Worm (Caenorhabditis elegans) whole organism, young adult: ENCODE measurements around the gene srh-257.
A peak's percentile ranks its signal among the peaks of the same experiment; 100 is the strongest.

Source experiments
- B0035.1 ChIP-seq: sonication (generic microtip); optimal IDR thresholded peaks from 2 replicates; lab custom pipeline; 2016; ENCODE audit warnings: missing genetic modification characterization, mild to moderate bottlenecking, missing compliant biosample characterization, missing genotype, missing genetic modification reagents
- B0261.1 ChIP-seq: sonication (generic microtip); optimal IDR thresholded peaks from 2 replicates; lab custom pipeline; 2016; ENCODE audit warnings: mild to moderate bottlenecking, missing genetic modification characterization, moderate library complexity, missing compliant biosample characterization
- C06A6.2 ChIP-seq: fragments of 200-800 bp; sonication (Bioruptor generic); conservative IDR thresholded peaks from 2 replicates; pipeline ENCODE4 v1.3.6; 2022; ENCODE audit warnings: missing genetic modification characterization, missing compliant biosample characterization
- C17E4.6 ChIP-seq: fragments of 200-800 bp; sonication (Bioruptor generic); IDR thresholded peaks from 2 replicates; pipeline ENCODE4 v1.3.6; 2022; ENCODE audit warnings: missing genetic modification reagents, missing genetic modification characterization, missing compliant biosample characterization
- D2030.7 ChIP-seq: fragments of 200-800 bp; sonication (Bioruptor generic); IDR thresholded peaks from 2 replicates; pipeline ENCODE4 v1.3.6; 2022; ENCODE audit warnings: missing genetic modification reagents, missing genetic modification characterization, missing compliant biosample characterization
- F10E7.11 ChIP-seq: sonication (generic microtip); optimal IDR thresholded peaks from 2 replicates; lab custom pipeline; 2017; ENCODE audit warnings: mild to moderate bottlenecking, missing genetic modification characterization, moderate library complexity, missing compliant biosample characterization
- F33H1.4 ChIP-seq: fragments of 200-800 bp; sonication (Bioruptor generic); IDR thresholded peaks from 2 replicates; pipeline ENCODE4 v1.3.6; 2022; ENCODE audit warnings: missing genetic modification reagents, missing genetic modification characterization, missing compliant biosample characterization
- F49E8.2 ChIP-seq: sonication (generic microtip); optimal IDR thresholded peaks from 3 replicates; lab custom pipeline; 2017; ENCODE audit warnings: missing genetic modification characterization, mild to moderate bottlenecking, missing compliant biosample characterization, antibody characterized with exemption, moderate library complexity; ENCODE audit not compliant: insufficient read depth
- T07F8.4 ChIP-seq: sonication (generic microtip); optimal IDR thresholded peaks from 2 replicates; lab custom pipeline; 2016; ENCODE audit warnings: mild to moderate bottlenecking, missing genetic modification characterization, moderate library complexity, missing compliant biosample characterization
- T26A5.8 ChIP-seq: sonication (generic microtip); optimal IDR thresholded peaks from 2 replicates; lab custom pipeline; 2016; ENCODE audit warnings: missing genetic modification characterization, missing compliant biosample characterization
- Y53G8AR.9 ChIP-seq: fragments of 200-800 bp; sonication (Bioruptor generic); conservative IDR thresholded peaks from 2 replicates; pipeline ENCODE4 v1.3.6; 2022; ENCODE audit warnings: missing genetic modification reagents, missing genetic modification characterization, missing compliant biosample characterization
- Y95B8A.8 ChIP-seq: fragments of 200-800 bp; sonication (Bioruptor generic); IDR thresholded peaks from 2 replicates; pipeline ENCODE4 v1.3.6; 2022; ENCODE audit warnings: missing genetic modification reagents, missing genetic modification characterization, missing compliant biosample characterization
- ama-1 ChIP-seq, 3 experiments: fragments of 150-350 bp in 1 of 3; sonication (generic microtip) in 2 of 3; optimal IDR thresholded peaks; 2 replicates each; lab custom pipeline; 2014 to 2018; ENCODE audit warnings: missing biosample characterization in 2 of 3, missing genetic modification characterization in 2 of 3, missing genetic modification reagents in 2 of 3
- atf-7 ChIP-seq: sonication (generic microtip); optimal IDR thresholded peaks from 2 replicates; lab custom pipeline; 2017; ENCODE audit warnings: mild to moderate bottlenecking, missing genetic modification characterization, missing compliant biosample characterization
- ccch-3 ChIP-seq: fragments of 200-800 bp; sonication (Bioruptor generic); optimal IDR thresholded peaks from 2 replicates; lab custom pipeline; 2018; ENCODE audit warnings: mild to moderate bottlenecking, missing genetic modification characterization, missing compliant biosample characterization
- ceh-27 ChIP-seq: fragments of 200-800 bp; sonication (Bioruptor generic); optimal IDR thresholded peaks from 2 replicates; lab custom pipeline; 2018; ENCODE audit warnings: mild to moderate bottlenecking, missing genetic modification characterization, moderate library complexity, missing compliant biosample characterization
- ceh-40 ChIP-seq: fragments of 200-800 bp; sonication (Bioruptor generic); IDR thresholded peaks from 2 replicates; pipeline ENCODE4 v1.3.6; 2022; ENCODE audit warnings: missing genetic modification characterization, missing compliant biosample characterization
- ceh-91 ChIP-seq: fragments of 200-800 bp; sonication (Bioruptor generic); IDR thresholded peaks from 2 replicates; pipeline ENCODE4 v1.3.6; 2022; ENCODE audit warnings: missing genetic modification reagents, missing genetic modification characterization, missing compliant biosample characterization
- dox-1 ChIP-seq: fragments of 200-800 bp; sonication (Bioruptor generic); IDR thresholded peaks from 2 replicates; pipeline ENCODE4 v1.3.6; 2022; ENCODE audit warnings: missing genetic modification reagents, missing genetic modification characterization, missing compliant biosample characterization
- dpff-1 ChIP-seq: sonication (generic microtip); optimal IDR thresholded peaks from 2 replicates; lab custom pipeline; 2017; ENCODE audit warnings: mild to moderate bottlenecking, missing genetic modification characterization, missing compliant biosample characterization
- dpl-1 ChIP-seq: fragments of 150-350 bp; optimal IDR thresholded peaks from 2 replicates; lab custom pipeline; 2014; ENCODE audit warnings: missing biosample characterization, missing genetic modification reagents, missing genetic modification characterization
- hmg-1.2 ChIP-seq: fragments of 200-800 bp; sonication (Bioruptor generic); IDR thresholded peaks from 2 replicates; pipeline ENCODE4 v1.3.6; 2022; ENCODE audit warnings: missing genetic modification reagents, missing genetic modification characterization, missing compliant biosample characterization
- hmg-20 ChIP-seq: fragments of 200-800 bp; sonication (Bioruptor generic); IDR thresholded peaks from 2 replicates; pipeline ENCODE4 v1.3.6; 2022; ENCODE audit warnings: missing genetic modification reagents, missing genetic modification characterization, missing compliant biosample characterization
- hsf-1 ChIP-seq: fragments of 200-800 bp; sonication (Bioruptor generic); IDR thresholded peaks from 2 replicates; pipeline ENCODE4 v1.3.6; 2022; ENCODE audit warnings: missing genetic modification reagents, missing genetic modification characterization, missing compliant biosample characterization
- lin-35 ChIP-seq, 3 experiments: fragments of 150-350 bp in 2 of 3; sonication (generic microtip) in 1 of 3; optimal IDR thresholded peaks; 2 replicates each; lab custom pipeline; 2014 to 2018; ENCODE audit warnings: missing biosample characterization in 3 of 3, missing genetic modification characterization in 3 of 3, missing genetic modification reagents in 3 of 3
- lsl-1 ChIP-seq: fragments of 200-800 bp; sonication (Bioruptor generic); optimal IDR thresholded peaks from 2 replicates; lab custom pipeline; 2018; ENCODE audit warnings: mild to moderate bottlenecking, missing genetic modification characterization, moderate library complexity, missing compliant biosample characterization
- lsy-27 ChIP-seq: sonication (generic microtip); optimal IDR thresholded peaks from 2 replicates; lab custom pipeline; 2017; ENCODE audit warnings: missing genetic modification characterization, mild to moderate bottlenecking, missing compliant biosample characterization, antibody characterized with exemption, missing genotype, borderline replicate concordance; ENCODE audit not compliant: insufficient read depth
- madf-10 ChIP-seq: sonication (generic microtip); optimal IDR thresholded peaks from 2 replicates; lab custom pipeline; 2016; ENCODE audit warnings: mild to moderate bottlenecking, missing genetic modification characterization, missing compliant biosample characterization
- madf-6 ChIP-seq: fragments of 200-800 bp; sonication (Bioruptor generic); IDR thresholded peaks from 2 replicates; pipeline ENCODE4 v1.3.6; 2022; ENCODE audit warnings: missing genetic modification reagents, missing genetic modification characterization, missing compliant biosample characterization
- madf-8 ChIP-seq: fragments of 200-800 bp; sonication (Bioruptor generic); conservative IDR thresholded peaks from 2 replicates; pipeline ENCODE4 v1.3.6; 2022; ENCODE audit warnings: missing genetic modification reagents, missing genetic modification characterization, missing compliant biosample characterization
- mcd-1 ChIP-seq: fragments of 200-800 bp; sonication (Bioruptor generic); IDR thresholded peaks from 2 replicates; pipeline ENCODE4 v1.3.6; 2022; ENCODE audit warnings: missing genetic modification reagents, missing genetic modification characterization, missing compliant biosample characterization
- mxl-1 ChIP-seq: sonication (generic microtip); optimal IDR thresholded peaks from 2 replicates; lab custom pipeline; 2016; ENCODE audit warnings: missing genetic modification characterization, missing compliant biosample characterization
- nhr-120 ChIP-seq: fragments of 200-800 bp; sonication (Bioruptor generic); IDR thresholded peaks from 2 replicates; pipeline ENCODE4 v1.3.6; 2022; ENCODE audit warnings: missing genetic modification characterization, missing compliant biosample characterization
- nhr-27 ChIP-seq: fragments of 200-800 bp; sonication (Bioruptor generic); optimal IDR thresholded peaks from 2 replicates; lab custom pipeline; 2018; ENCODE audit warnings: mild to moderate bottlenecking, missing genetic modification characterization, moderate library complexity, missing compliant biosample characterization
- nhr-80 ChIP-seq: sonication (generic microtip); optimal IDR thresholded peaks from 2 replicates; lab custom pipeline; 2016; ENCODE audit warnings: missing genetic modification characterization, missing compliant biosample characterization
- rcor-1 ChIP-seq: fragments of 200-800 bp; sonication (Bioruptor generic); IDR thresholded peaks from 2 replicates; pipeline ENCODE4 v1.3.6; 2022; ENCODE audit warnings: missing genetic modification reagents, missing genetic modification characterization, missing compliant biosample characterization
- rec-8 ChIP-seq, 2 experiments: sonication (generic microtip); optimal IDR thresholded peaks; 2 replicates each; lab custom pipeline; 2016; ENCODE audit warnings: mild to moderate bottlenecking in 2 of 2, missing genetic modification characterization in 2 of 2, missing genetic modification reagents in 2 of 2, missing genotype in 2 of 2, missing biosample characterization in 1 of 2, missing compliant biosample characterization in 1 of 2, moderate library complexity in 1 of 2
- sea-2 ChIP-seq: fragments of 200-800 bp; sonication (Bioruptor generic); IDR thresholded peaks from 2 replicates; pipeline ENCODE4 v1.3.6; 2022; ENCODE audit warnings: missing genetic modification characterization, missing compliant biosample characterization
- snpc-3.4 ChIP-seq: sonication (generic microtip); optimal IDR thresholded peaks from 2 replicates; lab custom pipeline; 2017; ENCODE audit warnings: missing genetic modification characterization, mild to moderate bottlenecking, missing compliant biosample characterization, antibody characterized with exemption, moderate library complexity, missing genotype, missing genetic modification reagents
- snpc-4 ChIP-seq, 5 experiments: fragments of 150-350 bp in 1 of 5; sonication (generic microtip) in 4 of 5; optimal IDR thresholded peaks; 2 replicates each; lab custom pipeline; 2014 to 2018; ENCODE audit warnings: missing genetic modification characterization in 5 of 5, missing biosample characterization in 3 of 5, antibody characterized with exemption in 2 of 5, mild to moderate bottlenecking in 2 of 5, missing compliant biosample characterization in 2 of 5, missing genotype in 2 of 5, moderate library complexity in 2 of 5, missing genetic modification reagents in 1 of 5
- somi-1 ChIP-seq: fragments of 200-800 bp; sonication (Bioruptor generic); optimal IDR thresholded peaks from 2 replicates; lab custom pipeline; 2018; ENCODE audit warnings: mild to moderate bottlenecking, missing genetic modification characterization, missing compliant biosample characterization
- tbx-9 ChIP-seq: sonication (generic microtip); optimal IDR thresholded peaks from 2 replicates; lab custom pipeline; 2016; ENCODE audit warnings: borderline replicate concordance, missing genetic modification characterization, inconsistent platforms, missing compliant biosample characterization
- unc-130 ChIP-seq: sonication (generic microtip); optimal IDR thresholded peaks from 2 replicates; lab custom pipeline; 2016; ENCODE audit warnings: missing genetic modification reagents, missing genetic modification characterization, missing compliant biosample characterization
- ztf-22 ChIP-seq: fragments of 200-800 bp; sonication (Bioruptor generic); optimal IDR thresholded peaks from 2 replicates; lab custom pipeline; 2018; ENCODE audit warnings: mild to moderate bottlenecking, missing genetic modification characterization, moderate library complexity, missing compliant biosample characterization
- ztf-26 ChIP-seq: sonication (generic microtip); optimal IDR thresholded peaks from 2 replicates; lab custom pipeline; 2017; ENCODE audit warnings: missing genetic modification characterization, missing compliant biosample characterization
- ztf-6 ChIP-seq: fragments of 200-800 bp; sonication (Bioruptor generic); IDR thresholded peaks from 2 replicates; pipeline ENCODE4 v1.3.6; 2022; ENCODE audit warnings: missing genetic modification reagents, missing genetic modification characterization, missing compliant biosample characterization

The srh-257 gene

DNA sequence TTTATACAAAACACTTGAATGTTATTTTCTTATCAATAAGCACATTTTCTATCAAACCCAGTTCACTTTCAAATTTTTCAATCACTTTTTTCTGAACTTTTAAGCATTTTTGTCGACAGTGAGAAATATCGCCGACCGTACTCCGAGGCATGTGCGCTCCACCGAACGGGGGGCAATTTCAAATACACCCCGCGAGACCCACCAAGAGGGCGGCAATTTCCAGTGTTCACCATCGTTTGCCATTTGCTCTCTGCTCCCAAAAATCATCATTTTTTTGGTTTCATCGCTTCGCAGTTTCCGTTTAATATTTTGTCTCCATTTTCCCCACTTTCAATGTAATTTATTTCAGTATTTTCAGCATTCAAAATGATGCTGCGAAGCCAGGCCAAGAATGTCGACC, 11.7 kb upstream of the srh-257 start, which contains the start of gene cyb-3 (continued):
- no peak for TF ChIP-seq nhr-27 (tag; lab: Kevin White, UChicago)
- TF ChIP-seq madf-8 (GFP tag; lab: Robert Waterston, UW): peak; percentile 92
- TF ChIP-seq atf-7: no peak
- no peak for TF ChIP-seq somi-1 (GFP tag; lab: Kevin White, UChicago)
- TF ChIP-seq hsf-1 (GFP tag; lab: Robert Waterston, UW): peak; percentile 86
- peak; percentile 36 for TF ChIP-seq unc-130 (GFP tag; lab: Kevin White, UChicago)
- peak; percentile 60; the same call in 1 of the 2 replicates for TF ChIP-seq dox-1 (GFP tag; lab: Robert Waterston, UW)
- peak; percentile 84 for TF ChIP-seq mcd-1
- peak; percentile 18 for TF ChIP-seq B0261.1 (tag; lab: Kevin White, UChicago)
- TF ChIP-seq lin-35 (GFP tag; optimal IDR thresholded peaks at IDR 0.05; lab: Kevin White, UChicago): peak in 1 of 3 experiments; percentile 69
- peak; percentile 71 for TF ChIP-seq F33H1.4 (GFP tag; lab: Robert Waterston, UW)
- TF ChIP-seq F49E8.2: peak; percentile 80
- peak; percentile 55; the same call in 1 of the 2 replicates for TF ChIP-seq hmg-1.2 (GFP tag; lab: Robert Waterston, UW)
- TF ChIP-seq madf-10 (tag; lab: Kevin White, UChicago): no peak
- TF ChIP-seq Y95B8A.8 (GFP tag; lab: Robert Waterston, UW): peak; percentile 67; the same call in 1 of the 2 replicates
- TF ChIP-seq madf-6 (GFP tag; lab: Robert Waterston, UW): peak; percentile 95
- TF ChIP-seq rcor-1 (GFP tag; lab: Robert Waterston, UW): peak; percentile 59; the same call in 1 of the 2 replicates
- TF ChIP-seq ama-1 (optimal IDR thresholded peaks at IDR 0.05; lab: Kevin White, UChicago): no peak
- TF ChIP-seq ama-1 (GFP tag; optimal IDR thresholded peaks at IDR 0.05; lab: Kevin White, UChicago): no peak
- no peak for TF ChIP-seq nhr-120 (GFP tag; lab: Robert Waterston, UW)
- no peak for TF ChIP-seq sea-2 (GFP tag; lab: Robert Waterston, UW)
- peak; percentile 85 for TF ChIP-seq dpl-1 (GFP tag; lab: Kevin White, UChicago)
- TF ChIP-seq lsl-1 (GFP tag; lab: Kevin White, UChicago): peak; percentile 82
- 0 out of 2 replicates have a peak, but pooled peaks have one; percentile 24 for TF ChIP-seq Y53G8AR.9
- TF ChIP-seq ccch-3 (GFP tag; lab: Kevin White, UChicago): no peak
- peak; percentile 91 for TF ChIP-seq D2030.7 (GFP tag; lab: Robert Waterston, UW)
- peak; percentile 91 for TF ChIP-seq ceh-91 (GFP tag; lab: Robert Waterston, UW)
- TF ChIP-seq, all 124 proteins: peak for 30

DNA sequence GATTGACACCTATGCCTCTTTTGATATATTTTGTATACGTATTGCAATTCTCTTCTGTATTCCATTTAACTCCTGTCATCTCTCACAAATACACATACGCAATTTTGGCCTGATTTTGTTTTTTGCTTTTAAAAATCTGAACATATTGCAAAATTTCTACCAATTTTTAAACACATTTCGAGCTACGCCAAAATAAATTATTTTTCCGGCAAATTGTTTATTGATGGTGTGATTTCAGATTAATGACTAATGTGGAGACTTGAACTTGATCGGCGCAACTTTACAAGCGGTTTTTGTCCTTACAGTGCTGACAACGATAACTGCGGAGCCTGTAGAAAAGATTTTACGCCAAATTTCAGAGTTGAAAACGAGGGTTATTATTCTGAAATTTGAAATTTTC, 9.9 kb upstream of the srh-257 start:
- TF ChIP-seq T07F8.4: no peak
- no peak for TF ChIP-seq ztf-6 (GFP tag; lab: Robert Waterston, UW)
- no peak for TF ChIP-seq ceh-27 (GFP tag; lab: Kevin White, UChicago)
- no peak for TF ChIP-seq ceh-40
- TF ChIP-seq C06A6.2 (GFP tag; lab: Robert Waterston, UW): no peak
- no peak for TF ChIP-seq ztf-26 (tag; lab: Kevin White, UChicago)
- TF ChIP-seq lsy-27 (tag; lab: Kevin White, UChicago): no peak
- 0 out of 2 replicates have a peak, but pooled peaks have one; percentile 12 for TF ChIP-seq C17E4.6 (GFP tag; lab: Robert Waterston, UW)
- peak; percentile 56; the same call in 1 of the 2 replicates for TF ChIP-seq Y95B8A.8 (GFP tag; lab: Robert Waterston, UW)
- TF ChIP-seq lsl-1 (GFP tag; lab: Kevin White, UChicago): peak; percentile 37
- no peak for TF ChIP-seq hmg-20
- TF ChIP-seq T26A5.8: no peak
- peak; percentile 17 for TF ChIP-seq F10E7.11 (tag; lab: Kevin White, UChicago)
- TF ChIP-seq F49E8.2: peak; percentile 38
- no peak for TF ChIP-seq nhr-80 (tag; lab: Kevin White, UChicago)
- no peak for TF ChIP-seq rec-8 (tag; optimal IDR thresholded peaks at IDR 0.05; lab: Kevin White, UChicago)
- TF ChIP-seq dpff-1: no peak
- no peak for TF ChIP-seq B0035.1 (tag; lab: Kevin White, UChicago)
- no peak for TF ChIP-seq tbx-9 (tag; lab: Kevin White, UChicago)
- TF ChIP-seq mxl-1 (tag; lab: Kevin White, UChicago): no peak
- TF ChIP-seq snpc-3.4 (tag; lab: Kevin White, UChicago): peak; percentile 13
- TF ChIP-seq snpc-4 (GFP tag; optimal IDR thresholded peaks at IDR 0.05; lab: Kevin White, UChicago): peak; percentile 29
- TF ChIP-seq snpc-4 (tag; optimal IDR thresholded peaks at IDR 0.05; lab: Kevin White, UChicago): no peak
- no peak for TF ChIP-seq ztf-22 (GFP tag; lab: Kevin White, UChicago)
